Worm (Caenorhabditis elegans) whole organism, L4/young adult: ENCODE results near the gene C10G8.4.

Experiments
- W03F9.2 ChIP-seq: fragments of 150-350 bp; optimal IDR thresholded peaks from 2 replicates; lab custom pipeline; 2014; ENCODE audit warnings: missing biosample characterization, missing genetic modification characterization
- dao-5 ChIP-seq: sonication (generic microtip); optimal IDR thresholded peaks from 2 replicates; lab custom pipeline; 2016; ENCODE audit warnings: missing genotype, missing genetic modification characterization, moderate library complexity, missing compliant biosample characterization
- him-1 ChIP-seq: sonication (generic microtip); optimal IDR thresholded peaks from 2 replicates; lab custom pipeline; 2016; ENCODE audit warnings: missing genotype, missing genetic modification reagents, missing genetic modification characterization, missing compliant biosample characterization

Gene C10G8.4

ce11 chrV:5339497-5339896, 27.8 kb downstream of the C10G8.4 start, which contains the start of gene srg-27:
Gene srg-27, plus strand, starts transcription at chrV:5339797.
- TF ChIP-seq him-1 (tag; lab: Kevin White, UChicago) = no peak
- no peak for TF ChIP-seq W03F9.2 (tag; lab: Kevin White, UChicago)
- TF ChIP-seq dao-5 = no peak

ce11 chrV:5345419-5345818, 33.7 kb downstream of the C10G8.4 start, which contains the start of gene srg-25:
Gene srg-25, minus strand, starts transcription at chrV:5345519.
- no peak for TF ChIP-seq dao-5
- TF ChIP-seq W03F9.2 (tag; lab: Kevin White, UChicago) = no peak
- no peak for TF ChIP-seq him-1 (tag; lab: Kevin White, UChicago)

- TF ChIP-seq him-1 (tag; lab: Kevin White, UChicago) = no peak
- no peak for TF ChIP-seq W03F9.2 (tag; lab: Kevin White, UChicago)
- no peak for TF ChIP-seq dao-5
These were observed 37.7 kb downstream of the C10G8.4 start, which contains the start of gene T09D3.3 for ce11 chrV:5349471-5349870. Gene T09D3.3, minus strand, starts transcription at chrV:5349571.

- TF ChIP-seq W03F9.2 (tag; lab: Kevin White, UChicago) (no peak), him-1 (tag; lab: Kevin White, UChicago) (no peak), dao-5 (no peak)
These were observed 39.7 kb downstream of the C10G8.4 start, which contains the start of gene srd-9 for ce11 chrV:5351483-5351882. Gene srd-9, plus strand, starts transcription at chrV:5351783.

ce11 chrV:5358772-5359171, 47.0 kb downstream of the C10G8.4 start, which contains the start of gene nhr-216:
Gene nhr-216, minus strand, starts transcription at chrV:5358872.
- TF ChIP-seq dao-5 (no peak), W03F9.2 (tag; lab: Kevin White, UChicago) (no peak), him-1 (tag; lab: Kevin White, UChicago) (no peak)
